Worm (Caenorhabditis elegans): ENCODE measurements around the gene obr-2.
"Not testable (repeated sequence)": the region's sequence is repeated elsewhere in the genome, so short reads cannot be mapped to it uniquely, and the experiment has no call there.

Gene obr-2

ce11 chrV:15014164-15014563 is at the start of gene obr-2:
obr-2 (minus strand) TSS chrV:15014264.
- no peak for TF ChIP-seq unc-62 (GFP tag; optimal IDR thresholded peaks at IDR 0.05)

- no peak for TF ChIP-seq unc-62 (GFP tag; optimal IDR thresholded peaks at IDR 0.05)
Measured at ce11 chrV:15060595-15060994, 46.5 kb upstream of the obr-2 start.

- no peak for TF ChIP-seq unc-62 (GFP tag; optimal IDR thresholded peaks at IDR 0.05)
Measured at ce11 chrV:15059534-15059933, 45.5 kb upstream of the obr-2 start, which contains the start of the genes mcm-3 and C25D7.15. mcm-3 (minus strand) TSS chrV:15059599. C25D7.15 (plus strand) TSS chrV:15059808.

ce11 chrV:15058965-15059364 is 44.9 kb upstream of the obr-2 start:
- TF ChIP-seq unc-62 (GFP tag; optimal IDR thresholded peaks at IDR 0.05) = no peak

ce11 chrV:15058423-15058822 is 44.4 kb upstream of the obr-2 start:
- TF ChIP-seq unc-62 (GFP tag; optimal IDR thresholded peaks at IDR 0.05) = no peak

ce11 chrV:15057724-15058123 is 43.7 kb upstream of the obr-2 start:
- TF ChIP-seq unc-62 (GFP tag; optimal IDR thresholded peaks at IDR 0.05) = no peak

ce11 chrV:15056346-15056839 is 42.3 kb upstream of the obr-2 start:
- TF ChIP-seq unc-62 (GFP tag; optimal IDR thresholded peaks at IDR 0.05) = no peak

- no peak for TF ChIP-seq unc-62 (GFP tag; optimal IDR thresholded peaks at IDR 0.05)
Measured at ce11 chrV:15055873-15056272, 41.8 kb upstream of the obr-2 start, which contains the start of gene C25D7.16. C25D7.16 (plus strand) TSS chrV:15056173.

- no peak for TF ChIP-seq unc-62 (GFP tag; optimal IDR thresholded peaks at IDR 0.05)
Measured at ce11 chrV:15054733-15055132, 40.7 kb upstream of the obr-2 start.

ce11 chrV:15052368-15052767 is 38.3 kb upstream of the obr-2 start, which contains the start of the genes fbxa-82 and C25D7.5:
fbxa-82 (minus strand) TSS chrV:15052530.
C25D7.5 (plus strand) TSS chrV:15052650.
- no peak for TF ChIP-seq unc-62 (GFP tag; optimal IDR thresholded peaks at IDR 0.05)

- no peak for TF ChIP-seq unc-62 (GFP tag; optimal IDR thresholded peaks at IDR 0.05)
Measured at ce11 chrV:15051720-15052119, 37.7 kb upstream of the obr-2 start.

ce11 chrV:15048107-15048506 is 34.0 kb upstream of the obr-2 start, which contains the start of gene sdc-3:
sdc-3 (minus strand) TSS chrV:15048207.
- TF ChIP-seq unc-62 (GFP tag; optimal IDR thresholded peaks at IDR 0.05) = no peak

ce11 chrV:15036769-15037168 is 22.7 kb upstream of the obr-2 start, which contains the start of gene melo-3:
melo-3 (minus strand) TSS chrV:15036869.
- TF ChIP-seq unc-62 (GFP tag; optimal IDR thresholded peaks at IDR 0.05) = not testable (repeated sequence)

ce11 chrV:15031373-15031772 is 17.3 kb upstream of the obr-2 start, which contains the start of gene cng-1:
cng-1 (minus strand) TSS chrV:15031473.
- not testable (repeated sequence) for TF ChIP-seq unc-62 (GFP tag; optimal IDR thresholded peaks at IDR 0.05)

ce11 chrV:15028896-15029519 is 14.9 kb upstream of the obr-2 start, which contains the start of gene F14H8.8:
F14H8.8 (plus strand) TSS chrV:15029469.
- TF ChIP-seq unc-62 (GFP tag; optimal IDR thresholded peaks at IDR 0.05) = no peak

ce11 chrV:15023544-15023943 is 9.5 kb upstream of the obr-2 start, which contains the start of gene F14H8.4:
F14H8.4 (plus strand) TSS chrV:15023844.
- TF ChIP-seq unc-62 (GFP tag; optimal IDR thresholded peaks at IDR 0.05) = no peak

ce11 chrV:15020732-15021131 is 6.7 kb upstream of the obr-2 start, which contains the start of gene F14H8.5:
F14H8.5 (plus strand) TSS chrV:15021032.
- no peak for TF ChIP-seq unc-62 (GFP tag; optimal IDR thresholded peaks at IDR 0.05)

Measured in whole organism, dauer.